Worm (Caenorhabditis elegans): ENCODE data around the gene srh-277.

ce11 chrV:16198016-16198415 is 15.0 kb downstream of the srh-277 start, which contains the start of gene F11A5.5:
- TF ChIP-seq pes-1 (GFP tag; IDR thresholded peaks at IDR 0.05) (no peak), F13C5.2 (tag; optimal IDR thresholded peaks at IDR 0.05) (no peak), ama-1 (optimal IDR thresholded peaks at IDR 0.05) (no peak)

All from whole organism, early embryonic.